Fruit fly (Drosophila melanogaster): Measurements from ENCODE around the gene Pfdn6.

dm6 chr3L:19951035-19951434, 27.6 kb downstream of the Pfdn6 start, which contains the start of gene CG32219:
- no peak for TF ChIP-seq CG8632 (GFP tag; optimal IDR thresholded peaks at IDR 0.05)
- no peak for TF ChIP-seq fd59A (GFP tag; optimal IDR thresholded peaks at IDR 0.05)
- TF ChIP-seq CG9139 (GFP tag; optimal IDR thresholded peaks at IDR 0.05): no peak

Measured in whole organism, prepupa.